Worm (Caenorhabditis elegans): Measurements from ENCODE around the gene djr-1.2.

The djr-1.2 gene

ce11 chrV:4082952-4083351, 28.0 kb upstream of the djr-1.2 start, which contains the start of gene F38H12.5:
Gene F38H12.5, minus strand, starts transcription at chrV:4083052.
- TF ChIP-seq dpl-1 (GFP tag; optimal IDR thresholded peaks at IDR 0.05) (no peak), mep-1 (tag; optimal IDR thresholded peaks at IDR 0.05) (no peak), fkh-10 (GFP tag; optimal IDR thresholded peaks at IDR 0.05) (no peak), fos-1 (tag; optimal IDR thresholded peaks at IDR 0.05) (no peak), zip-4 (GFP tag; optimal IDR thresholded peaks at IDR 0.05) (no peak), nhr-84 (tag; optimal IDR thresholded peaks at IDR 0.05) (no peak), jun-1 (tag; optimal IDR thresholded peaks at IDR 0.05) (no peak), sptf-1 (tag; optimal IDR thresholded peaks at IDR 0.05) (no peak), lin-15B (tag; optimal IDR thresholded peaks at IDR 0.05) (no peak), unc-130 (tag; optimal IDR thresholded peaks at IDR 0.05) (no peak), ceh-88 (GFP tag; IDR thresholded peaks at IDR 0.05) (no peak), ces-1 (GFP tag; optimal IDR thresholded peaks at IDR 0.05) (no peak), rnt-1 (tag; optimal IDR thresholded peaks at IDR 0.05) (no peak), aha-1 (tag; optimal IDR thresholded peaks at IDR 0.05) (no peak)

DNA sequence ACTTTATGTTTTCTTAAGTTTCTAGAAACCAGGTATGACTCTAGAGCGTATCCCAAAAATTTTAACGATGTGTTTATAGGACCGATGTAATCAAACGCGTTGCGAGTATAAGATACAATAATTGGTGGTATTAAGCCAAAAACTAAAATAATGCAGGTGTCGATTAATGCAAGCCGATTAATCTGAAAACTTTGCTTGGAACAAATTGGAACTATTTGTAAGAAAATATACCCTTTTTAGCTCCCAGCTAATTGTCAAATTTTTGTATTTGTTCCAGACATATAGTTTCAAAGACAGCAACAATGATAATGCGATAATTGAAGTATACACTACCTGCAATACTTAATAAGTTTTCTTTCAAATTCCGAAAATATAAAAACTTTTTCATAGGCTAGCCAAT, 26.4 kb upstream of the djr-1.2 start, which contains the start of gene srh-211:
Gene srh-211 (minus strand): TSS at position 101 of the 400 bp plus-strand sequence.
- TF ChIP-seq alr-1 (tag; optimal IDR thresholded peaks at IDR 0.05; ENCODE audit: borderline replicate concordance) (no peak), mdl-1 (tag; optimal IDR thresholded peaks at IDR 0.05) (no peak), ceh-82 (tag; optimal IDR thresholded peaks at IDR 0.05) (no peak), unc-86 (tag; optimal IDR thresholded peaks at IDR 0.05) (no peak), tlp-1 (tag; optimal IDR thresholded peaks at IDR 0.05) (no peak), snu-23 (GFP tag; optimal IDR thresholded peaks at IDR 0.05) (no peak)

DNA sequence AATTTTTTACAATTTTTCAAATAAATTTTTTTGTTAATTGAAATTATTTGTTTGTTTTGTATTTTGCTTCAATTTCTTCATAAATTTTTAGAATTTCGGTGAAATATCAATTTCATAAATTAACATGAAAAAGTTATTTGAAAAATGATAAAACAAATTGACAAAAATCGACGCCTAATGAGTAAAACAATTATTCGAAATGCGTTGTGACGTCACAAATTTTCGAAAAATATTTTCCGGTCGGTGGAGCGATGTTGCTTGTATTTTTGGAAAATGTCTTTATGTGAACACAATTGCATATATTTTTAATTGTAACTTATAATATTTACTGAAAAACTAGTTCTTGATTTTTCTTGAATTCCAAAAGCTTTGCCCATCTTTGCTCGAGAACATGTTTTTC, 25.6 kb upstream of the djr-1.2 start:
- TF ChIP-seq tlp-1 (tag; optimal IDR thresholded peaks at IDR 0.05) = no peak
- TF ChIP-seq lin-13 (GFP tag; optimal IDR thresholded peaks at IDR 0.05) = no peak
- TF ChIP-seq xbp-1 (tag; optimal IDR thresholded peaks at IDR 0.05) = no peak
- TF ChIP-seq unc-62 (GFP tag; optimal IDR thresholded peaks at IDR 0.05) = no peak
- no peak for TF ChIP-seq elt-3 (tag; optimal IDR thresholded peaks at IDR 0.05)
- no peak for TF ChIP-seq nhr-71 (tag; optimal IDR thresholded peaks at IDR 0.05)
- no peak for TF ChIP-seq nhr-90 (tag; optimal IDR thresholded peaks at IDR 0.05; ENCODE audit: poor library complexity)
- no peak for TF ChIP-seq ztf-4 (tag; optimal IDR thresholded peaks at IDR 0.05)
- TF ChIP-seq hpl-2 (GFP tag; optimal IDR thresholded peaks at IDR 0.05) = no peak
- TF ChIP-seq unc-130 (tag; optimal IDR thresholded peaks at IDR 0.05) = no peak
- no peak for TF ChIP-seq nhr-47 (tag; optimal IDR thresholded peaks at IDR 0.05)
- no peak for TF ChIP-seq egl-13 (tag; optimal IDR thresholded peaks at IDR 0.05)

DNA sequence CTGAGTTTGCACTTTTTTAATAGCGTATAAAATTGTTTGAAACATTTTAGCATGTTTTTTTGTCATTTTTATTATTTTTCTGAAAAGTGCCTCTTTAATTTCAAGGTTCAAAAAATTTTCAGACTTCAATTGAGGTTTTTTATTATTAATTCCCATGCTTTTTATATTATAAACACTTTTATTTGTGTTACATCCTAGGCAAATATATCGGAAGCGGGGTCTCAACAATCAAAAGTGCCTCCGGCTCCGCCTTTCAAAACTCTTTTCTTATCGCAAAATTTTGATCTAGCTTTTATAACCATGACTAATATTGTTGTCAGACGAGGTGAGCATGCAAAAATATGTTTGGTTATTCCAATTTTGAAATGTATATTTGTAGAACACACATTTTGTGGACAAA, 18.5 kb upstream of the djr-1.2 start, which contains the start of gene otpl-2:
Gene otpl-2 (plus strand): TSS at position 301 of the 400 bp plus-strand sequence.
- TF ChIP-seq unc-62 (GFP tag; optimal IDR thresholded peaks at IDR 0.05) (no peak), mep-1 (tag; optimal IDR thresholded peaks at IDR 0.05) (no peak), egl-13 (tag; optimal IDR thresholded peaks at IDR 0.05) (no peak), nhr-12 (tag; optimal IDR thresholded peaks at IDR 0.05) (no peak), ceh-63 (GFP tag; optimal IDR thresholded peaks at IDR 0.05) (no peak), nhr-11 (tag; optimal IDR thresholded peaks at IDR 0.05) (no peak), blmp-1 (tag; optimal IDR thresholded peaks at IDR 0.05) (no peak), vab-15 (tag; optimal IDR thresholded peaks at IDR 0.05) (no peak), C04F5.9 (tag; optimal IDR thresholded peaks at IDR 0.05) (no peak), fkh-8 (tag; optimal IDR thresholded peaks at IDR 0.05) (no peak)
